Worm (Caenorhabditis elegans) whole organism, midembryonic: ENCODE data around the gene dvc-1.

ENCODE experiments used
- T22C8.4 ChIP-seq: fragments of 200-800 bp; sonication (Bioruptor generic); IDR thresholded peaks from 2 replicates; pipeline ENCODE4 v1.3.6; 2022; ENCODE audit warnings: missing genetic modification characterization, missing compliant biosample characterization
- cog-1 ChIP-seq: sonication (generic microtip); optimal IDR thresholded peaks from 2 replicates; lab custom pipeline; 2016; ENCODE audit warnings: missing genetic modification characterization, missing compliant biosample characterization
- flt-1 ChIP-seq: fragments of 200-800 bp; sonication (Bioruptor generic); IDR thresholded peaks from 2 replicates; pipeline ENCODE4 v1.3.6; 2022; ENCODE audit warnings: missing genetic modification characterization, missing compliant biosample characterization
- klf-2 ChIP-seq: fragments of 200-800 bp; sonication (Bioruptor generic); conservative IDR thresholded peaks from 2 replicates; pipeline ENCODE4 v1.3.6; 2022; ENCODE audit warnings: missing genetic modification reagents, missing genetic modification characterization, missing compliant biosample characterization
- med-1 ChIP-seq: sonication (generic microtip); optimal IDR thresholded peaks from 2 replicates; lab custom pipeline; 2017; ENCODE audit warnings: missing genetic modification characterization, mild to moderate bottlenecking, missing compliant biosample characterization, antibody characterized with exemption, missing genetic modification reagents; ENCODE audit not compliant: insufficient read depth
- ref-1 ChIP-seq: fragments of 200-800 bp; sonication (Bioruptor generic); conservative IDR thresholded peaks from 2 replicates; pipeline ENCODE4 v1.3.6; 2022; ENCODE audit warnings: missing genetic modification reagents, missing genetic modification characterization, missing compliant biosample characterization
- tab-1 ChIP-seq: fragments of 200-800 bp; sonication (Bioruptor generic); IDR thresholded peaks from 2 replicates; pipeline ENCODE4 v1.3.6; 2022; ENCODE audit warnings: missing genetic modification characterization, missing compliant biosample characterization
- ztf-23 ChIP-seq: fragments of 200-800 bp; sonication (Bioruptor generic); IDR thresholded peaks from 2 replicates; pipeline ENCODE4 v1.3.6; 2022; ENCODE audit warnings: missing genetic modification reagents, missing genetic modification characterization, missing compliant biosample characterization
- ztf-29 ChIP-seq: fragments of 200-800 bp; sonication (Bioruptor generic); IDR thresholded peaks from 2 replicates; pipeline ENCODE4 v1.3.6; 2022; ENCODE audit warnings: missing genetic modification reagents, missing genetic modification characterization, missing compliant biosample characterization

DNA sequence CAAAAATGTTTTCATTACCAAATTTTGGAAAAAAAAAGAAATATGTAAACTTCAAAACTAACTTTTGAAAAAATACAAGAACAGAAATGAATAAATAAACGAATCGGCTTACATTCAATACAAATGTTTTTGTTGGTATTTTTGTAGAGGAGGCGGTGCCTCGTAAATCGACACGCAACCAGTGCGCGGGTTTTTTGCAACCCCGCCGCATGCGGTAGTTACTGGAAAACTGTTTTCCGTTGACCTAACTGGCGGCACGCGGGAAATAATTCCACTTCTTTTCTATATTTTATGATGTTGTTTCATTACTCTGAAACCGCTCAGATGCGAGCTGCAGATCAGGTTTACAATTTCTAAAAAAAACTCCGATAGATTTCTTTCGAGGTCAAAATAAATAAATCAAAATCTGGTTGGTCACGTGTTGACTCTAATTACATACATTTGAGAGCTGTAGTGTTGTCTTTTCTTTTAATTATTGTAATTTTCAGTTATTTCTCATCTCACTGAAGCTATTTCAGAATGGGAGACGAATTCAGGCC lies at the start of gene dvc-1, which contains the start of gene ima-1:
- TF ChIP-seq ztf-23 (GFP tag; lab: Robert Waterston, UW), result peak; percentile 84
- peak; percentile 73 for TF ChIP-seq klf-2 (GFP tag; lab: Robert Waterston, UW)
- peak; percentile 27; the same call in 1 of the 2 replicates for TF ChIP-seq ztf-29 (GFP tag; lab: Robert Waterston, UW)
- peak; percentile 87 for TF ChIP-seq flt-1
- TF ChIP-seq cog-1 (tag; lab: Kevin White, UChicago), result peak; percentile 78
- TF ChIP-seq T22C8.4 (GFP tag; lab: Robert Waterston, UW), result peak; percentile 57
- peak; percentile 84 for TF ChIP-seq tab-1 (GFP tag; lab: Robert Waterston, UW)
- TF ChIP-seq ref-1, result no peak
- peak; percentile 92 for TF ChIP-seq med-1 (GFP tag; lab: Kevin White, UChicago)
